Fruit fly (Drosophila melanogaster): ENCODE data around the gene Gr98d.
A peak's percentile ranks its signal among the peaks of the same experiment; 100 is the strongest.

- TF ChIP-seq tai (GFP tag; optimal IDR thresholded peaks at IDR 0.05) (no peak), fru (GFP tag; optimal IDR thresholded peaks at IDR 0.05) (peak; percentile 47), brk (GFP tag; optimal IDR thresholded peaks at IDR 0.05) (no peak), Sp1 (GFP tag; optimal IDR thresholded peaks at IDR 0.05) (peak; percentile 25), Abd-B (GFP tag; optimal IDR thresholded peaks at IDR 0.05) (no peak), lola (GFP tag; optimal IDR thresholded peaks at IDR 0.05) (no peak), CG32264 (GFP tag; optimal IDR thresholded peaks at IDR 0.05) (peak; percentile 9), Myc (optimal IDR thresholded peaks at IDR 0.05) (peak; percentile 88), Hnf4 (GFP tag; optimal IDR thresholded peaks at IDR 0.05) (no peak), br (GFP tag; optimal IDR thresholded peaks at IDR 0.05) (peak; percentile 63), jim (GFP tag; optimal IDR thresholded peaks at IDR 0.05) (no peak)
Measured at dm6 chr3R:27581890-27582487, 36.1 kb downstream of the Gr98d start, which contains the start of gene wdb.
